ENCODE assay signal across 1 fruit fly cellular context in the genomic region with DNA sequence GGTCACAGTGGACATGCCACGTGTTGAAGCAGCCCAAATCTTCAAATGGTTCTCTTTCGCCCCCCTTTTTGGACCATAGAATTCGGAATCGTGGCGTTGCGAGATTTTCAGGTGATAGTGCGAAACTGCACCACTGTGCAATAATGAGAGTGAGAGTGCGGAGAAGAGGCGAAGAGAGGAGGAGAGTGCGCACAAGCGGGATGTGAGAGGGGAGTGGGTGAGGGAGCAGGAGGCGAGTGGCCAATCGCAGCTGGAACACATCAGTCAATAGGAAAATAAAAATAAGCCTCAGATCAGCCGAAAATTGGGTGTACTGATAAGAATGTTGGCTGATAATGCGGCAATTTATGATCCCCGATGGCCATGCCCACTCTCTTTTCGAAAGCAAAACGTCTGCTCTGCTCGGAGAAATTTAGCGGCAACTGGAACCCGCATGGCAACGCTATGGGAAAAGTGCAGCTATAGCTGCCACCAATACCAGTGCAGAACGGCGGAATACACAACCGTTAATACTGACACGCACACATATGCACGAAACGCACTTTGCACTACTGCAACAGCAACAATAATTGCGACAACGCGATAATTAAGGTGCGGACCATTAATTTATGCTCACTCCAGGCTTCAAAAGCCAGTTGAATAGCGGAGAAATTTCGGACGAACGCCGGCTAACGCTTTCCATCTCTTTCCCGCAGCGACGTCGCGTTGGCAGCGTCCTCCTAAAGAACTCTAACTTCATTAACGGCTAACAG.
A peak's percentile ranks its signal among the peaks of the same experiment; 100 is the strongest.
TF ChIP-seq lines count a peak whose summit lies in the region.

No protein-coding gene starts in this region.

TF ChIP-seq in whole organism, embryonic, 481 proteins besides CTCF, POLR2A, EP300 and RAD21 (continued from another document):
- TF ChIP-seq hbn (GFP tag; IDR thresholded peaks at IDR 0.05; lab: Robert Waterston, UW; ENCODE audit: partially characterized antibody) (0 out of 2 replicates have a peak, but pooled peaks have one; percentile 10), da (GFP tag; optimal IDR thresholded peaks at IDR 0.05; lab: Kevin White, UChicago) (no peak), CG16813 (GFP tag; IDR thresholded peaks at IDR 0.05; lab: Robert Waterston, UW; ENCODE audit: partially characterized antibody) (0 out of 3 replicates have a peak, but pooled peaks have one; percentile 13), ash1 (GFP tag; optimal IDR thresholded peaks at IDR 0.05; lab: Kevin White, UChicago) (peak; percentile 10), ken (GFP tag; IDR thresholded peaks at IDR 0.05; lab: Robert Waterston, UW) (0 out of 3 replicates have a peak, but pooled peaks have one; percentile 26), NC2α (GFP tag; optimal IDR thresholded peaks at IDR 0.05; lab: Kevin White, UChicago) (peak; percentile 6), Sry-β (GFP tag; optimal IDR thresholded peaks at IDR 0.05; lab: Kevin White, UChicago) (peak; percentile 25), dm (GFP tag; optimal IDR thresholded peaks at IDR 0.05; lab: Kevin White, UChicago) (peak; percentile 66), CG34376 (GFP tag; optimal IDR thresholded peaks at IDR 0.05; lab: Kevin White, UChicago) (peak; percentile 15), CG8290 (GFP tag; optimal IDR thresholded peaks at IDR 0.05; lab: Kevin White, UChicago) (no peak), CG8290 (tag; optimal IDR thresholded peaks at IDR 0.05; lab: Kevin White, UChicago) (peak in 1 of 2 experiments; percentile 50), Nf-YC (tag; optimal IDR thresholded peaks at IDR 0.05; lab: Kevin White, UChicago) (peak; percentile 94), lilli (GFP tag; optimal IDR thresholded peaks at IDR 0.05; lab: Kevin White, UChicago) (peak; percentile 23), ranshi (GFP tag; IDR thresholded peaks at IDR 0.05; lab: Robert Waterston, UW) (no peak), ewg (GFP tag; optimal IDR thresholded peaks at IDR 0.05; lab: Kevin White, UChicago) (peak; percentile 93), eyg (GFP tag; optimal IDR thresholded peaks at IDR 0.05; lab: Kevin White, UChicago) (peak; percentile 4), HLH3B (GFP tag; IDR thresholded peaks at IDR 0.05; lab: Robert Waterston, UW) (0 out of 2 replicates have a peak, but pooled peaks have one; percentile 18), CG9727 (GFP tag; optimal IDR thresholded peaks at IDR 0.05; lab: Kevin White, UChicago) (peak; percentile 63), CG33213 (GFP tag; optimal IDR thresholded peaks at IDR 0.05; lab: Kevin White, UChicago) (peak; percentile 1), Max (GFP tag; optimal IDR thresholded peaks at IDR 0.05; lab: Kevin White, UChicago) (peak; percentile 13), CG12299 (tag; optimal IDR thresholded peaks at IDR 0.05; lab: Kevin White, UChicago) (peak; percentile 20), Elba2 (GFP tag; optimal IDR thresholded peaks at IDR 0.05; lab: Kevin White, UChicago) (peak; percentile 78), odd (GFP tag; optimal IDR thresholded peaks at IDR 0.05; lab: Kevin White, UChicago) (no peak), salm (tag; optimal IDR thresholded peaks at IDR 0.05; lab: Kevin White, UChicago) (no peak), CG11723 (GFP tag; optimal IDR thresholded peaks at IDR 0.05; lab: Kevin White, UChicago) (no peak), Spps (tag; optimal IDR thresholded peaks at IDR 0.05; lab: Kevin White, UChicago) (no peak), CG2712 (tag; optimal IDR thresholded peaks at IDR 0.05; lab: Kevin White, UChicago) (peak; percentile 25), phol (tag; optimal IDR thresholded peaks at IDR 0.05; lab: Kevin White, UChicago) (no peak), kah (GFP tag; optimal IDR thresholded peaks at IDR 0.05; lab: Kevin White, UChicago) (peak; percentile 46), nau (GFP tag; optimal IDR thresholded peaks at IDR 0.05; lab: Kevin White, UChicago) (peak; percentile 40), Hey (tag; optimal IDR thresholded peaks at IDR 0.05; lab: Kevin White, UChicago) (no peak), CG2889 (GFP tag; IDR thresholded peaks at IDR 0.05; lab: Robert Waterston, UW) (no peak), disco-r (GFP tag; optimal IDR thresholded peaks at IDR 0.05; lab: Kevin White, UChicago) (no peak), CG6254 (GFP tag; optimal IDR thresholded peaks at IDR 0.05; lab: Kevin White, UChicago) (peak; percentile 1), stc (GFP tag; IDR thresholded peaks at IDR 0.05; lab: Robert Waterston, UW) (no peak), CG43689 (GFP tag; IDR thresholded peaks at IDR 0.05; lab: Robert Waterston, UW) (no peak), Xbp1 (GFP tag; optimal IDR thresholded peaks at IDR 0.05; lab: Kevin White, UChicago) (peak; percentile 34), chn (GFP tag; optimal IDR thresholded peaks at IDR 0.05; lab: Kevin White, UChicago) (peak; percentile 29), gsb-n (tag; optimal IDR thresholded peaks at IDR 0.05; lab: Kevin White, UChicago) (no peak), cad (GFP tag; optimal IDR thresholded peaks at IDR 0.05; lab: Kevin White, UChicago) (peak; percentile 32), grau (tag; optimal IDR thresholded peaks at IDR 0.05; lab: Kevin White, UChicago) (peak; percentile 2), CG11696 (GFP tag; IDR thresholded peaks at IDR 0.05; lab: Robert Waterston, UW) (no peak), exex (tag; optimal IDR thresholded peaks at IDR 0.05; lab: Kevin White, UChicago) (peak; percentile 40), CG12659 (GFP tag; optimal IDR thresholded peaks at IDR 0.05; lab: Kevin White, UChicago) (peak; percentile 29), unc-4 (GFP tag; IDR thresholded peaks at IDR 0.05; lab: Robert Waterston, UW; ENCODE audit: partially characterized antibody) (0 out of 2 replicates have a peak, but pooled peaks have one; percentile 10), Usf (GFP tag; optimal IDR thresholded peaks at IDR 0.05; lab: Kevin White, UChicago) (no peak), nom (GFP tag; optimal IDR thresholded peaks at IDR 0.05; lab: Kevin White, UChicago) (peak; percentile 95), Hand (GFP tag; optimal IDR thresholded peaks at IDR 0.05; lab: Kevin White, UChicago) (no peak), Bgb (GFP tag; IDR thresholded peaks at IDR 0.05; lab: Robert Waterston, UW; ENCODE audit: partially characterized antibody) (peak; percentile 37; the same call in 1 of the 2 replicates), CG12236 (GFP tag; optimal IDR thresholded peaks at IDR 0.05; lab: Kevin White, UChicago) (no peak), Hr78 (GFP tag; optimal IDR thresholded peaks at IDR 0.05; lab: Kevin White, UChicago) (peak in 1 of 2 experiments; percentile 89), her (GFP tag; optimal IDR thresholded peaks at IDR 0.05; lab: Kevin White, UChicago) (peak; percentile 41), kni (GFP tag; optimal IDR thresholded peaks at IDR 0.05; lab: Kevin White, UChicago) (peak; percentile 64), kay (GFP tag; optimal IDR thresholded peaks at IDR 0.05; lab: Kevin White, UChicago) (no peak), CG3838 (GFP tag; optimal IDR thresholded peaks at IDR 0.05; lab: Kevin White, UChicago) (no peak), H15 (GFP tag; IDR thresholded peaks at IDR 0.05; lab: Robert Waterston, UW) (no peak), CG15514 (GFP tag; optimal IDR thresholded peaks at IDR 0.05; lab: Kevin White, UChicago) (peak; percentile 5), CG6175 (GFP tag; IDR thresholded peaks at IDR 0.05; lab: Robert Waterston, UW) (0 out of 3 replicates have a peak, but pooled peaks have one; percentile 21), knrl (GFP tag; IDR thresholded peaks at IDR 0.05; lab: Robert Waterston, UW; ENCODE audit: partially characterized antibody) (0 out of 3 replicates have a peak, but pooled peaks have one; percentile 11), fd64A (GFP tag; optimal IDR thresholded peaks at IDR 0.05; lab: Kevin White, UChicago) (no peak), Sin3A (optimal IDR thresholded peaks at IDR 0.05; lab: Kevin White, UChicago) (peak; percentile 4), Antp (GFP tag; optimal IDR thresholded peaks at IDR 0.05; lab: Kevin White, UChicago) (peak; percentile 11), CG17186 (GFP tag; optimal IDR thresholded peaks at IDR 0.05; lab: Kevin White, UChicago) (peak; percentile 29), CG4282 (GFP tag; optimal IDR thresholded peaks at IDR 0.05; lab: Kevin White, UChicago) (peak; percentile 40), Poxn (GFP tag; IDR thresholded peaks at IDR 0.05; lab: Robert Waterston, UW) (no peak), CG42726 (GFP tag; IDR thresholded peaks at IDR 0.05; lab: Robert Waterston, UW; ENCODE audit: partially characterized antibody) (0 out of 2 replicates have a peak, but pooled peaks have one; percentile 40), Med (GFP tag; lab: Kevin White, UChicago) (peak; percentile 89), CG18599 (GFP tag; optimal IDR thresholded peaks at IDR 0.05; lab: Kevin White, UChicago) (peak; percentile 36), schlank (tag; optimal IDR thresholded peaks at IDR 0.05; lab: Kevin White, UChicago) (no peak), seq (GFP tag; IDR thresholded peaks at IDR 0.05; lab: Robert Waterston, UW) (no peak), CG13424 (tag; optimal IDR thresholded peaks at IDR 0.05; lab: Kevin White, UChicago) (peak; percentile 1), mam (GFP tag; optimal IDR thresholded peaks at IDR 0.05; lab: Kevin White, UChicago) (peak; percentile 24), CoRest (tag; optimal IDR thresholded peaks at IDR 0.05; lab: Kevin White, UChicago) (no peak), CG7963 (GFP tag; IDR thresholded peaks at IDR 0.05; lab: Robert Waterston, UW; ENCODE audit: partially characterized antibody) (0 out of 3 replicates have a peak, but pooled peaks have one; percentile 9), CG10565 (GFP tag; optimal IDR thresholded peaks at IDR 0.05; lab: Kevin White, UChicago) (no peak), Dll (GFP tag; IDR thresholded peaks at IDR 0.05; lab: Robert Waterston, UW; ENCODE audit: partially characterized antibody) (peak; percentile 34; the same call in 1 of the 4 replicates), zfh1 (GFP tag; IDR thresholded peaks at IDR 0.05; lab: Robert Waterston, UW) (no peak), scrt (GFP tag; optimal IDR thresholded peaks at IDR 0.05; lab: Kevin White, UChicago) (peak; percentile 16), z (GFP tag; IDR thresholded peaks at IDR 0.05; lab: Robert Waterston, UW) (0 out of 3 replicates have a peak, but pooled peaks have one; percentile 34), Ets65A (GFP tag; lab: Kevin White, UChicago) (no peak), fd96Cb (tag; optimal IDR thresholded peaks at IDR 0.05; lab: Kevin White, UChicago) (no peak), run (tag; optimal IDR thresholded peaks at IDR 0.05; lab: Kevin White, UChicago) (no peak), CG17328 (GFP tag; IDR thresholded peaks at IDR 0.05; lab: Robert Waterston, UW) (0 out of 2 replicates have a peak, but pooled peaks have one; percentile 32), Nf-YA (GFP tag; IDR thresholded peaks at IDR 0.05; lab: Robert Waterston, UW) (0 out of 2 replicates have a peak, but pooled peaks have one; percentile 13), CG4617 (GFP tag; optimal IDR thresholded peaks at IDR 0.05; lab: Kevin White, UChicago; ENCODE audit: borderline replicate concordance) (peak; percentile 79), CG3065 (GFP tag; optimal IDR thresholded peaks at IDR 0.05; lab: Kevin White, UChicago) (peak; percentile 19), CG12769 (tag; optimal IDR thresholded peaks at IDR 0.05; lab: Kevin White, UChicago) (peak; percentile 8), CG15269 (tag; optimal IDR thresholded peaks at IDR 0.05; lab: Kevin White, UChicago) (no peak), HLH4C (GFP tag; IDR thresholded peaks at IDR 0.05; lab: Robert Waterston, UW; ENCODE audit: partially characterized antibody) (0 out of 3 replicates have a peak, but pooled peaks have one; percentile 37), ci (GFP tag; IDR thresholded peaks at IDR 0.05; lab: Robert Waterston, UW) (0 out of 3 replicates have a peak, but pooled peaks have one; percentile 54), hb (GFP tag; IDR thresholded peaks at IDR 0.05; lab: Robert Waterston, UW; ENCODE audit: partially characterized antibody) (peak; percentile 47; the same call in 1 of the 3 replicates), ftz-f1 (GFP tag; optimal IDR thresholded peaks at IDR 0.05; lab: Kevin White, UChicago) (peak; percentile 63), nmo (GFP tag; optimal IDR thresholded peaks at IDR 0.05; lab: Kevin White, UChicago) (no peak), bsh (GFP tag; optimal IDR thresholded peaks at IDR 0.05; lab: Kevin White, UChicago) (peak; percentile 23 to 66), crp (GFP tag; optimal IDR thresholded peaks at IDR 0.05; lab: Kevin White, UChicago) (peak in 1 of 2 experiments; percentile 16), sc (optimal IDR thresholded peaks at IDR 0.05; lab: Kevin White, UChicago) (no peak), sc (GFP tag; optimal IDR thresholded peaks at IDR 0.05; lab: Kevin White, UChicago) (no peak), CG14860 (GFP tag; IDR thresholded peaks at IDR 0.05; lab: Robert Waterston, UW; ENCODE audit: partially characterized antibody) (peak; percentile 32; the same call in 1 of the 3 replicates), vnd (GFP tag; IDR thresholded peaks at IDR 0.05; lab: Robert Waterston, UW; ENCODE audit: partially characterized antibody) (no peak), sug (tag; optimal IDR thresholded peaks at IDR 0.05; lab: Kevin White, UChicago) (peak; percentile 15), cg (GFP tag; optimal IDR thresholded peaks at IDR 0.05; lab: Kevin White, UChicago) (peak; percentile 87), CG3995 (GFP tag; optimal IDR thresholded peaks at IDR 0.05; lab: Kevin White, UChicago) (no peak), Nf-YB (GFP tag; optimal IDR thresholded peaks at IDR 0.05; lab: Kevin White, UChicago) (peak; percentile 89), MESR4 (GFP tag; optimal IDR thresholded peaks at IDR 0.05; lab: Kevin White, UChicago) (peak; percentile 70), gt (GFP tag; IDR thresholded peaks at IDR 0.05; lab: Robert Waterston, UW) (no peak), CG17912 (GFP tag; optimal IDR thresholded peaks at IDR 0.05; lab: Kevin White, UChicago) (no peak), p53 (GFP tag; optimal IDR thresholded peaks at IDR 0.05; lab: Kevin White, UChicago) (no peak), pzg (GFP tag; optimal IDR thresholded peaks at IDR 0.05; lab: Kevin White, UChicago) (peak; percentile 1), CG2120 (GFP tag; optimal IDR thresholded peaks at IDR 0.05; lab: Kevin White, UChicago) (peak; percentile 8), CG34422 (GFP tag; IDR thresholded peaks at IDR 0.05; lab: Robert Waterston, UW) (peak; percentile 72; the same call in 2 of the 3 replicates), bcd (GFP tag; optimal IDR thresholded peaks at IDR 0.05; lab: Kevin White, UChicago) (no peak), Adf1 (GFP tag; IDR thresholded peaks at IDR 0.05; lab: Robert Waterston, UW) (peak; percentile 57)
